Worm (Caenorhabditis elegans) whole organism, midembryonic: ENCODE results near the gene rde-4.

Experiments used
- T22C8.4 ChIP-seq: fragments of 200-800 bp; sonication (Bioruptor generic); IDR thresholded peaks from 2 replicates; pipeline ENCODE4 v1.3.6; 2022; ENCODE audit warnings: missing genetic modification characterization, missing compliant biosample characterization
- cog-1 ChIP-seq: sonication (generic microtip); optimal IDR thresholded peaks from 2 replicates; lab custom pipeline; 2016; ENCODE audit warnings: missing genetic modification characterization, missing compliant biosample characterization
- flt-1 ChIP-seq: fragments of 200-800 bp; sonication (Bioruptor generic); IDR thresholded peaks from 2 replicates; pipeline ENCODE4 v1.3.6; 2022; ENCODE audit warnings: missing genetic modification characterization, missing compliant biosample characterization
- klf-2 ChIP-seq: fragments of 200-800 bp; sonication (Bioruptor generic); conservative IDR thresholded peaks from 2 replicates; pipeline ENCODE4 v1.3.6; 2022; ENCODE audit warnings: missing genetic modification reagents, missing genetic modification characterization, missing compliant biosample characterization
- med-1 ChIP-seq: sonication (generic microtip); optimal IDR thresholded peaks from 2 replicates; lab custom pipeline; 2017; ENCODE audit warnings: missing genetic modification characterization, mild to moderate bottlenecking, missing compliant biosample characterization, antibody characterized with exemption, missing genetic modification reagents; ENCODE audit not compliant: insufficient read depth
- ref-1 ChIP-seq: fragments of 200-800 bp; sonication (Bioruptor generic); conservative IDR thresholded peaks from 2 replicates; pipeline ENCODE4 v1.3.6; 2022; ENCODE audit warnings: missing genetic modification reagents, missing genetic modification characterization, missing compliant biosample characterization
- ztf-23 ChIP-seq: fragments of 200-800 bp; sonication (Bioruptor generic); IDR thresholded peaks from 2 replicates; pipeline ENCODE4 v1.3.6; 2022; ENCODE audit warnings: missing genetic modification reagents, missing genetic modification characterization, missing compliant biosample characterization
- ztf-29 ChIP-seq: fragments of 200-800 bp; sonication (Bioruptor generic); IDR thresholded peaks from 2 replicates; pipeline ENCODE4 v1.3.6; 2022; ENCODE audit warnings: missing genetic modification reagents, missing genetic modification characterization, missing compliant biosample characterization

DNA sequence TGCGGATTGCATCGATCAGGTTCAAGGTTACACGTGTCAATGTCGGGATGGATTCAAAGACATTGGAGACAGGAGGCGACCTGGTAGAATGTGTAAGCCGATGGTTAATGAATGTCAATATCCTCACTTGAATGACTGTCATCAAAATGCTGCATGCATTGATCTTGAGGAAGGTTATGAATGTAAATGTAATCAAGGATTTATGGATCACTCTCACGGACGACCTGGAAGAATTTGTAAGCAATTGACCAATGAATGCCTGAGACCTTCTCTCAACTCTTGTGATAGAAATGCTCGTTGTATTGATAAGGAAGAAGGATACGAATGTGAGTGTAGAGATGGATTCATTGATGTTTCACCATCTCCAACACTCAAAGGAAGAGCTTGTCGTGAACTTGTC, 40.4 kb downstream of the rde-4 start:
- no peak for TF ChIP-seq flt-1 (GFP tag; lab: Robert Waterston, UW)
- TF ChIP-seq klf-2 (GFP tag; lab: Robert Waterston, UW): no peak
- TF ChIP-seq ztf-23 (GFP tag; lab: Robert Waterston, UW): no peak
- TF ChIP-seq ztf-29 (GFP tag; lab: Robert Waterston, UW): no peak
- no peak for TF ChIP-seq ref-1
- no peak for TF ChIP-seq T22C8.4
- TF ChIP-seq med-1 (GFP tag; lab: Kevin White, UChicago): no peak
- no peak for TF ChIP-seq cog-1 (tag; lab: Kevin White, UChicago)
